Worm (Caenorhabditis elegans): ENCODE data around the gene mppb-1.

Gene mppb-1

ce11 chrIV:9074244-9074723 lies at the start of gene mppb-1:
Gene mppb-1 (plus strand): TSS chrIV:9074673.
- TF ChIP-seq mes-2 (tag; optimal IDR thresholded peaks at IDR 0.05; ENCODE audit: poor library complexity, severe bottlenecking) = peak; percentile 100
- TF ChIP-seq Y75B8A.6 (GFP tag; IDR thresholded peaks at IDR 0.05) = 0 out of 2 replicates have a peak, but pooled peaks have one; percentile 16
- TF ChIP-seq zip-2 (tag; optimal IDR thresholded peaks at IDR 0.05) = no peak
- peak; percentile 52 for TF ChIP-seq sdz-12 (GFP tag; optimal IDR thresholded peaks at IDR 0.05)
- TF ChIP-seq ama-1 (optimal IDR thresholded peaks at IDR 0.05) = no peak
- TF ChIP-seq F37D6.2 (tag; optimal IDR thresholded peaks at IDR 0.05) = peak; percentile 31
- TF ChIP-seq mdt-29 (GFP tag; IDR thresholded peaks at IDR 0.05) = 0 out of 2 replicates have a peak, but pooled peaks have one; percentile 40
- peak; percentile 71 for TF ChIP-seq lin-38 (GFP tag; IDR thresholded peaks at IDR 0.05)
- peak; percentile 94 for TF ChIP-seq ZK337.2 (GFP tag; IDR thresholded peaks at IDR 0.05)
- peak; percentile 70; the same call in 1 of the 2 replicates for TF ChIP-seq zfp-3 (GFP tag; conservative IDR thresholded peaks at IDR 0.05)
- peak; percentile 61 for TF ChIP-seq T20F7.1 (GFP tag; optimal IDR thresholded peaks at IDR 0.05)
- peak; percentile 84 for TF ChIP-seq ceh-44 (GFP tag; IDR thresholded peaks at IDR 0.05)
- TF ChIP-seq dpl-1 (GFP tag; optimal IDR thresholded peaks at IDR 0.05) = peak; percentile 97
- no peak for TF ChIP-seq F10B5.3 (tag; optimal IDR thresholded peaks at IDR 0.05)
- TF ChIP-seq php-3 (GFP tag; IDR thresholded peaks at IDR 0.05) = 0 out of 2 replicates have a peak, but pooled peaks have one; percentile 52
- peak; percentile 79 for TF ChIP-seq dmd-6 (GFP tag; IDR thresholded peaks at IDR 0.05)
- peak; percentile 85 for TF ChIP-seq duxl-1 (tag; optimal IDR thresholded peaks at IDR 0.05; ENCODE audit: poor library complexity)
- TF ChIP-seq madf-9 (GFP tag; conservative IDR thresholded peaks at IDR 0.05) = peak; percentile 84
- peak; percentile 30 for TF ChIP-seq nhr-102 (tag; optimal IDR thresholded peaks at IDR 0.05)
- TF ChIP-seq nhr-42 (GFP tag; IDR thresholded peaks at IDR 0.05) = 0 out of 2 replicates have a peak, but pooled peaks have one; percentile 34
- peak in 1 of 2 experiments; percentile 87 for TF ChIP-seq lsy-2 (tag; optimal IDR thresholded peaks at IDR 0.05)
- peak; percentile 63 for TF ChIP-seq hlh-30 (tag; optimal IDR thresholded peaks at IDR 0.05; ENCODE audit: insufficient read depth)
- TF ChIP-seq tra-1 (GFP tag; IDR thresholded peaks at IDR 0.05) = 0 out of 2 replicates have a peak, but pooled peaks have one; percentile 53
- peak; percentile 50; the same call in 1 of the 2 replicates for TF ChIP-seq T26A8.4 (GFP tag; IDR thresholded peaks at IDR 0.05)
- peak; percentile 90 for TF ChIP-seq dmd-9 (GFP tag; IDR thresholded peaks at IDR 0.05)
- peak; percentile 53 for TF ChIP-seq rbr-2 (tag; optimal IDR thresholded peaks at IDR 0.05)
- TF ChIP-seq ztf-7 (tag; optimal IDR thresholded peaks at IDR 0.05) = peak; percentile 38
- peak; percentile 62; the same call in 1 of the 2 replicates for TF ChIP-seq pha-4 (GFP tag; IDR thresholded peaks at IDR 0.05)
- peak; percentile 15 for TF ChIP-seq pha-4 (tag; optimal IDR thresholded peaks at IDR 0.05)
- peak; percentile 51 for TF ChIP-seq mxl-3 (GFP tag; optimal IDR thresholded peaks at IDR 0.05)
- peak; percentile 56; the same call in 1 of the 2 replicates for TF ChIP-seq snpc-1.2 (GFP tag; IDR thresholded peaks at IDR 0.05)
- TF ChIP-seq hif-1 (tag; optimal IDR thresholded peaks at IDR 0.05) = peak in 1 of 2 experiments; percentile 95
- peak; percentile 48 for TF ChIP-seq aha-1 (tag)
- TF ChIP-seq hlh-11 (tag; optimal IDR thresholded peaks at IDR 0.05) = peak; percentile 50
- 0 out of 2 replicates have a peak, but pooled peaks have one; percentile 30 for TF ChIP-seq Y105C5A.15 (GFP tag; IDR thresholded peaks at IDR 0.05)
- TF ChIP-seq hmg-1.1 (GFP tag; IDR thresholded peaks at IDR 0.05) = peak; percentile 72
- 0 out of 2 replicates have a peak, but pooled peaks have one; percentile 34 for TF ChIP-seq ctbp-1 (GFP tag; IDR thresholded peaks at IDR 0.05)
- no peak for TF ChIP-seq zip-11 (GFP tag; IDR thresholded peaks at IDR 0.05)
- TF ChIP-seq D1046.2 (GFP tag; IDR thresholded peaks at IDR 0.05) = peak; percentile 67; the same call in 1 of the 2 replicates
- peak; percentile 94 for TF ChIP-seq unc-130 (GFP tag; optimal IDR thresholded peaks at IDR 0.05)
- TF ChIP-seq nhr-28 (tag; optimal IDR thresholded peaks at IDR 0.05) = peak; percentile 55
- TF ChIP-seq mep-1 (tag; optimal IDR thresholded peaks at IDR 0.05) = no peak
- no peak for TF ChIP-seq unc-62 (GFP tag; optimal IDR thresholded peaks at IDR 0.05 in 1 of 2)
- TF ChIP-seq unc-62 (tag; optimal IDR thresholded peaks at IDR 0.05) = no peak
- no peak for TF ChIP-seq lim-7 (GFP tag; IDR thresholded peaks at IDR 0.05)
- TF ChIP-seq lin-13 (GFP tag; optimal IDR thresholded peaks at IDR 0.05) = no peak
- no peak for TF ChIP-seq F44E2.7 (GFP tag; IDR thresholded peaks at IDR 0.05)
- 0 out of 4 replicates have a peak, but pooled peaks of 1 of the 2 experiments have one; percentile 41 for TF ChIP-seq madf-5 (GFP tag; IDR thresholded peaks at IDR 0.05)
- TF ChIP-seq mdl-1 (tag; optimal IDR thresholded peaks at IDR 0.05) = peak in 1 of 2 experiments; percentile 61
- TF ChIP-seq egl-43 (GFP tag; IDR thresholded peaks at IDR 0.05) = no peak
